Worm (Caenorhabditis elegans) whole organism, midembryonic: ENCODE data around the gene F19B10.2.

Experiments
- T22C8.4 ChIP-seq: fragments of 200-800 bp; sonication (Bioruptor generic); IDR thresholded peaks from 2 replicates; pipeline ENCODE4 v1.3.6; 2022; ENCODE audit warnings: missing genetic modification characterization, missing compliant biosample characterization
- flt-1 ChIP-seq: fragments of 200-800 bp; sonication (Bioruptor generic); IDR thresholded peaks from 2 replicates; pipeline ENCODE4 v1.3.6; 2022; ENCODE audit warnings: missing genetic modification characterization, missing compliant biosample characterization
- med-1 ChIP-seq: sonication (generic microtip); optimal IDR thresholded peaks from 2 replicates; lab custom pipeline; 2017; ENCODE audit warnings: missing genetic modification characterization, mild to moderate bottlenecking, missing compliant biosample characterization, antibody characterized with exemption, missing genetic modification reagents; ENCODE audit not compliant: insufficient read depth
- ref-1 ChIP-seq: fragments of 200-800 bp; sonication (Bioruptor generic); conservative IDR thresholded peaks from 2 replicates; pipeline ENCODE4 v1.3.6; 2022; ENCODE audit warnings: missing genetic modification reagents, missing genetic modification characterization, missing compliant biosample characterization
- tab-1 ChIP-seq: fragments of 200-800 bp; sonication (Bioruptor generic); IDR thresholded peaks from 2 replicates; pipeline ENCODE4 v1.3.6; 2022; ENCODE audit warnings: missing genetic modification characterization, missing compliant biosample characterization
- ztf-23 ChIP-seq: fragments of 200-800 bp; sonication (Bioruptor generic); IDR thresholded peaks from 2 replicates; pipeline ENCODE4 v1.3.6; 2022; ENCODE audit warnings: missing genetic modification reagents, missing genetic modification characterization, missing compliant biosample characterization
- ztf-29 ChIP-seq: fragments of 200-800 bp; sonication (Bioruptor generic); IDR thresholded peaks from 2 replicates; pipeline ENCODE4 v1.3.6; 2022; ENCODE audit warnings: missing genetic modification reagents, missing genetic modification characterization, missing compliant biosample characterization

DNA sequence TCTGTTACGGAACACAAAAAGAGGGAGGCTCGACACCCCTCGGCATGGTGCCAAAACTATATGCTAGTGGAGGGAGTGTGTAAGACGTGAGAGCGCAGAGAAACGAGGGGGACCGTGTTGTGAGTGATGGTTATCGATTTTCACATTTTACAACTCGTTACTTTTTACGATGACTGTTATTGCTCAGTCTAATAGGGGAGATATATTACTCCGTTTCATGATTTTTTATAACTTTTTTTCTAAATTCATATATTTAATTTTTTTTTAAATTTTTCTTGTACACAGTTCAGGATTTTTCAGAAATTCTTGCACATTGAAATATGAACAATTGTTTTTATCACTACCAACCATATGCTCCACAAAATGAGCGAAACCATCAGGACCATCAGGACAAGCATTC is 19.9 kb upstream of the F19B10.2 start, which contains the start of gene F19B10.5:
- TF ChIP-seq flt-1 (GFP tag; lab: Robert Waterston, UW) (no peak), ztf-29 (GFP tag; lab: Robert Waterston, UW) (no peak), med-1 (GFP tag; lab: Kevin White, UChicago) (no peak), tab-1 (GFP tag; lab: Robert Waterston, UW) (no peak), ztf-23 (GFP tag; lab: Robert Waterston, UW) (no peak), ref-1 (GFP tag; lab: Robert Waterston, UW) (no peak), T22C8.4 (GFP tag; lab: Robert Waterston, UW) (no peak)
